Fruit fly (Drosophila melanogaster) whole organism, prepupa: ENCODE data around the gene CG13716.

Experiments
- Blimp-1 ChIP-seq: fragments of 200-800 bp; sonication (Bioruptor generic); optimal IDR thresholded peaks from 3 replicates; lab custom pipeline; 2017; ENCODE audit warnings: missing biosample characterization, missing genetic modification characterization, mild to moderate bottlenecking, moderate library complexity, missing genetic modification reagents
- CG10631 ChIP-seq: fragments of 200-800 bp; sonication (Bioruptor generic); optimal IDR thresholded peaks from 2 replicates; lab custom pipeline; 2016; ENCODE audit warnings: missing biosample characterization, missing genetic modification characterization
- CG10669 ChIP-seq: fragments of 200-800 bp; sonication (Bioruptor generic); optimal IDR thresholded peaks from 3 replicates; lab custom pipeline; 2018; ENCODE audit warnings: missing biosample characterization, mild to moderate bottlenecking, missing genetic modification characterization, moderate library complexity
- CG11294 ChIP-seq: fragments of 200-800 bp; sonication (Bioruptor generic); IDR thresholded peaks from 2 replicates; pipeline ENCODE4 v1.3.6; 2022; ENCODE audit warnings: missing biosample characterization, missing genetic modification characterization
- CG11762 ChIP-seq: fragments of 200-800 bp; sonication (Bioruptor generic); optimal IDR thresholded peaks from 3 replicates; lab custom pipeline; 2016; ENCODE audit warnings: missing biosample characterization, missing genetic modification characterization; ENCODE audit not compliant: insufficient read depth
- CG11902 ChIP-seq: fragments of 200-800 bp; sonication (Bioruptor generic); optimal IDR thresholded peaks from 3 replicates; lab custom pipeline; 2016; ENCODE audit warnings: missing biosample characterization, missing genetic modification characterization
- CG1621 ChIP-seq: fragments of 200-800 bp; sonication (Bioruptor generic); optimal IDR thresholded peaks from 3 replicates; lab custom pipeline; 2018; ENCODE audit warnings: missing biosample characterization, mild to moderate bottlenecking, missing genetic modification characterization
- CG16779 ChIP-seq: fragments of 200-800 bp; sonication (Bioruptor generic); optimal IDR thresholded peaks from 3 replicates; lab custom pipeline; 2017; ENCODE audit warnings: missing biosample characterization, mild to moderate bottlenecking, missing genetic modification characterization
- CG3032 ChIP-seq: fragments of 200-800 bp; optimal IDR thresholded peaks from 2 replicates; lab custom pipeline; 2019; ENCODE audit warnings: missing biosample characterization, mild to moderate bottlenecking, missing genetic modification characterization, moderate library complexity
- CG31627 ChIP-seq: fragments of 200-800 bp; sonication (Bioruptor generic); optimal IDR thresholded peaks from 3 replicates; lab custom pipeline; 2016; ENCODE audit warnings: missing biosample characterization, missing genetic modification characterization
- CG32006 ChIP-seq: fragments of 200-800 bp; sonication (Bioruptor generic); optimal IDR thresholded peaks from 3 replicates; lab custom pipeline; 2017; ENCODE audit warnings: missing biosample characterization, mild to moderate bottlenecking, missing genetic modification characterization
- CG34406 ChIP-seq: fragments of 200-800 bp; sonication (Bioruptor generic); optimal IDR thresholded peaks from 3 replicates; lab custom pipeline; 2016; ENCODE audit warnings: missing biosample characterization, missing genetic modification characterization
- CG4318 ChIP-seq: fragments of 200-800 bp; sonication (Bioruptor generic); optimal IDR thresholded peaks from 3 replicates; lab custom pipeline; 2017; ENCODE audit warnings: missing biosample characterization, mild to moderate bottlenecking, missing genetic modification characterization
- CG6163 ChIP-seq: fragments of 200-800 bp; sonication (Bioruptor generic); IDR thresholded peaks from 3 replicates; pipeline ENCODE4 v1.3.6; 2022; ENCODE audit warnings: missing biosample characterization, missing genetic modification characterization
- CG6276 ChIP-seq: fragments of 200-800 bp; sonication (Bioruptor generic); optimal IDR thresholded peaks from 2 replicates; lab custom pipeline; 2017; ENCODE audit warnings: missing biosample characterization, mild to moderate bottlenecking, missing genetic modification characterization
- CG6792 ChIP-seq: fragments of 200-800 bp; sonication (Bioruptor generic); optimal IDR thresholded peaks from 3 replicates; lab custom pipeline; 2016; ENCODE audit warnings: missing biosample characterization, missing genetic modification characterization
- CG6808 ChIP-seq: fragments of 200-800 bp; sonication (Bioruptor generic); optimal IDR thresholded peaks from 3 replicates; lab custom pipeline; 2017; ENCODE audit warnings: missing biosample characterization, missing genetic modification characterization, mild to moderate bottlenecking, moderate library complexity, missing genetic modification reagents
- CG6854 ChIP-seq: fragments of 200-800 bp; sonication (Bioruptor generic); optimal IDR thresholded peaks from 2 replicates; lab custom pipeline; 2017; ENCODE audit warnings: missing biosample characterization, mild to moderate bottlenecking, missing genetic modification characterization
- CG7368 ChIP-seq: fragments of 200-800 bp; sonication (Bioruptor generic); optimal IDR thresholded peaks from 3 replicates; lab custom pipeline; 2016; ENCODE audit warnings: missing biosample characterization, missing genetic modification characterization
- CG8319 ChIP-seq: fragments of 200-800 bp; sonication (Bioruptor generic); optimal IDR thresholded peaks from 3 replicates; lab custom pipeline; 2016; ENCODE audit warnings: missing biosample characterization, missing genetic modification characterization
- CG8632 ChIP-seq: fragments of 200-800 bp; sonication (Bioruptor generic); optimal IDR thresholded peaks from 3 replicates; lab custom pipeline; 2016; ENCODE audit warnings: missing biosample characterization, missing genetic modification characterization
- CG9139 ChIP-seq: fragments of 200-800 bp; sonication (Bioruptor generic); optimal IDR thresholded peaks from 3 replicates; lab custom pipeline; 2017; ENCODE audit warnings: missing biosample characterization, mild to moderate bottlenecking, missing genetic modification characterization
- Eip75B ChIP-seq: fragments of 200-800 bp; sonication (Bioruptor generic); optimal IDR thresholded peaks from 3 replicates; lab custom pipeline; 2016; ENCODE audit warnings: missing biosample characterization, missing genetic modification characterization
- Eip93F ChIP-seq: fragments of 200-800 bp; sonication (Bioruptor generic); optimal IDR thresholded peaks from 2 replicates; lab custom pipeline; 2016; ENCODE audit warnings: missing biosample characterization, mild to moderate bottlenecking, missing genetic modification characterization
- Ets21C ChIP-seq: fragments of 200-800 bp; sonication (Bioruptor generic); optimal IDR thresholded peaks from 3 replicates; lab custom pipeline; 2016; ENCODE audit warnings: missing biosample characterization, missing genetic modification characterization
- Ets96B ChIP-seq: fragments of 200-800 bp; optimal IDR thresholded peaks from 2 replicates; lab custom pipeline; 2019; ENCODE audit warnings: missing biosample characterization, mild to moderate bottlenecking, missing genetic modification characterization, moderate library complexity
- Gug ChIP-seq: fragments of 200-800 bp; sonication (Bioruptor generic); IDR thresholded peaks from 2 replicates; pipeline ENCODE4 v1.3.6; 2022; ENCODE audit warnings: missing biosample characterization, missing genetic modification characterization
- Hr38 ChIP-seq: sonication (Bioruptor generic); optimal IDR thresholded peaks from 2 replicates; lab custom pipeline; 2016; ENCODE audit warnings: missing biosample characterization, missing genetic modification characterization
- Hr39 ChIP-seq: fragments of 200-800 bp; sonication (Bioruptor generic); optimal IDR thresholded peaks from 2 replicates; lab custom pipeline; 2016; ENCODE audit warnings: missing biosample characterization, missing genetic modification characterization
- Hr4 ChIP-seq: fragments of 200-800 bp; sonication (Bioruptor generic); optimal IDR thresholded peaks from 3 replicates; lab custom pipeline; 2016; ENCODE audit warnings: missing biosample characterization, missing genetic modification characterization
- Lpt ChIP-seq: fragments of 200-800 bp; sonication (Bioruptor generic); optimal IDR thresholded peaks from 3 replicates; lab custom pipeline; 2016; ENCODE audit warnings: missing biosample characterization, missing genetic modification characterization
- Met ChIP-seq: fragments of 200-800 bp; sonication (Bioruptor generic); optimal IDR thresholded peaks from 3 replicates; lab custom pipeline; 2016; ENCODE audit warnings: missing biosample characterization, missing genetic modification characterization
- OdsH ChIP-seq: fragments of 200-800 bp; sonication (Bioruptor generic); optimal IDR thresholded peaks from 3 replicates; lab custom pipeline; 2016; ENCODE audit warnings: missing biosample characterization, missing genetic modification characterization
- Smox ChIP-seq: fragments of 200-800 bp; sonication (Bioruptor generic); optimal IDR thresholded peaks from 3 replicates; lab custom pipeline; 2016; ENCODE audit warnings: missing biosample characterization, missing genetic modification characterization
- Sox102F ChIP-seq: fragments of 200-800 bp; sonication (Bioruptor generic); optimal IDR thresholded peaks from 2 replicates; lab custom pipeline; 2016; ENCODE audit warnings: missing biosample characterization, mild to moderate bottlenecking, missing genetic modification characterization
- Sox15 ChIP-seq: fragments of 200-800 bp; sonication (Bioruptor generic); optimal IDR thresholded peaks from 3 replicates; lab custom pipeline; 2016; ENCODE audit warnings: missing biosample characterization, missing genetic modification characterization
- achi ChIP-seq: fragments of 200-800 bp; sonication (Bioruptor generic); optimal IDR thresholded peaks from 3 replicates; lab custom pipeline; 2016; ENCODE audit warnings: missing biosample characterization, missing genetic modification characterization
- cyc ChIP-seq: fragments of 200-800 bp; sonication (Bioruptor generic); optimal IDR thresholded peaks from 3 replicates; lab custom pipeline; 2016; ENCODE audit warnings: missing biosample characterization, missing genetic modification characterization
- dac ChIP-seq: fragments of 200-800 bp; sonication (Bioruptor generic); optimal IDR thresholded peaks from 2 replicates; lab custom pipeline; 2017; ENCODE audit warnings: missing biosample characterization, mild to moderate bottlenecking, missing genetic modification characterization
- dsx ChIP-seq: fragments of 200-800 bp; optimal IDR thresholded peaks from 3 replicates; lab custom pipeline; 2019; ENCODE audit warnings: missing biosample characterization, mild to moderate bottlenecking, missing genetic modification characterization, moderate library complexity; ENCODE audit not compliant: poor library complexity, severe bottlenecking
- esn ChIP-seq: fragments of 200-800 bp; sonication (Bioruptor generic); optimal IDR thresholded peaks from 2 replicates; lab custom pipeline; 2016; ENCODE audit warnings: missing biosample characterization, mild to moderate bottlenecking, missing genetic modification characterization, moderate library complexity
- lz ChIP-seq: fragments of 200-800 bp; sonication (Bioruptor generic); optimal IDR thresholded peaks from 3 replicates; lab custom pipeline; 2016; ENCODE audit warnings: missing biosample characterization, missing genetic modification characterization
- net ChIP-seq: fragments of 200-800 bp; sonication (Bioruptor generic); optimal IDR thresholded peaks from 3 replicates; lab custom pipeline; 2016; ENCODE audit warnings: missing biosample characterization, missing genetic modification characterization
- salr ChIP-seq, 2 experiments: fragments of 200-800 bp; sonication (Bioruptor generic); optimal IDR thresholded peaks; 3 replicates each; lab custom pipeline; 2016 to 2018; ENCODE audit warnings: missing biosample characterization in 2 of 2, missing genetic modification characterization in 2 of 2, mild to moderate bottlenecking in 1 of 2
- spab ChIP-seq: fragments of 200-800 bp; sonication (Bioruptor generic); optimal IDR thresholded peaks from 2 replicates; lab custom pipeline; 2017; ENCODE audit warnings: missing biosample characterization, mild to moderate bottlenecking, missing genetic modification characterization, missing genetic modification reagents
- ss ChIP-seq, 2 experiments: fragments of 200-800 bp; sonication (Bioruptor generic); optimal IDR thresholded peaks; 2 replicates in 1 of 2; 3 replicates in 1 of 2; lab custom pipeline; 2017 to 2018; ENCODE audit warnings: mild to moderate bottlenecking in 2 of 2, missing biosample characterization in 2 of 2, missing genetic modification characterization in 2 of 2, moderate library complexity in 1 of 2
- topi ChIP-seq: fragments of 200-800 bp; sonication (Bioruptor generic); optimal IDR thresholded peaks from 3 replicates; lab custom pipeline; 2016; ENCODE audit warnings: missing biosample characterization, missing genetic modification characterization

The CG13716 gene

dm6 chr3L:4613083-4613482 lies 21.5 kb downstream of the CG13716 start (continued):
- TF ChIP-seq OdsH (peak; percentile 84), lz (peak; percentile 59), CG6792 (GFP tag; lab: Kevin White, UChicago) (peak; percentile 72), CG9139 (GFP tag; lab: Kevin White, UChicago) (peak; percentile 77), CG10631 (GFP tag; lab: Kevin White, UChicago) (peak; percentile 69), CG32006 (GFP tag; lab: Kevin White, UChicago) (peak; percentile 82), Ets96B (tag; lab: Kevin White, UChicago) (peak; percentile 86), Eip75B (GFP tag; lab: Kevin White, UChicago) (peak; percentile 76), CG3032 (tag; lab: Kevin White, UChicago) (peak; percentile 81), CG11902 (GFP tag; lab: Kevin White, UChicago) (peak; percentile 74), esn (GFP tag; lab: Kevin White, UChicago) (peak; percentile 81), ss (GFP tag; optimal IDR thresholded peaks at IDR 0.05; lab: Kevin White, UChicago) (peak; percentile 72 to 82), topi (peak; percentile 88), CG6808 (GFP tag; lab: Kevin White, UChicago) (peak; percentile 71), salr (GFP tag; optimal IDR thresholded peaks at IDR 0.05; lab: Kevin White, UChicago) (peak; percentile 45 to 76), Gug (GFP tag; lab: Robert Waterston, UW) (peak; percentile 75), Smox (GFP tag; lab: Kevin White, UChicago) (peak; percentile 83), dsx (GFP tag; lab: Kevin White, UChicago) (peak; percentile 75), achi (GFP tag; lab: Kevin White, UChicago) (peak; percentile 83), cyc (GFP tag; lab: Kevin White, UChicago) (peak; percentile 88), spab (GFP tag; lab: Kevin White, UChicago) (peak; percentile 75), CG8632 (peak; percentile 87), Eip93F (GFP tag; lab: Kevin White, UChicago) (no peak), CG10669 (GFP tag; lab: Kevin White, UChicago) (peak; percentile 83), Sox15 (GFP tag; lab: Kevin White, UChicago) (peak; percentile 72), CG7368 (GFP tag; lab: Kevin White, UChicago) (peak; percentile 86), CG31627 (GFP tag; lab: Kevin White, UChicago) (peak; percentile 77), CG34406 (GFP tag; lab: Kevin White, UChicago) (peak; percentile 87), CG1621 (tag; lab: Kevin White, UChicago) (peak; percentile 52), CG11294 (GFP tag; lab: Robert Waterston, UW) (peak; percentile 80; the same call in 1 of the 2 replicates), net (GFP tag; lab: Kevin White, UChicago) (peak; percentile 83), Ets21C (GFP tag; lab: Kevin White, UChicago) (peak; percentile 48), CG6163 (GFP tag; lab: Robert Waterston, UW) (peak; percentile 84), Lpt (GFP tag; lab: Kevin White, UChicago) (peak; percentile 63)
- TF ChIP-seq, all 60 proteins: peak for 58

dm6 chr3L:4611311-4611710 lies 23.3 kb downstream of the CG13716 start:
- TF ChIP-seq CG6163 (GFP tag; lab: Robert Waterston, UW) (peak; percentile 95), ss (GFP tag; optimal IDR thresholded peaks at IDR 0.05; lab: Kevin White, UChicago) (peak; percentile 77 to 82), Hr4 (GFP tag; lab: Kevin White, UChicago) (peak; percentile 88), Lpt (GFP tag; lab: Kevin White, UChicago) (peak; percentile 81), Gug (GFP tag; lab: Robert Waterston, UW) (peak; percentile 83), net (GFP tag; lab: Kevin White, UChicago) (peak; percentile 84), CG4318 (peak; percentile 72), Blimp-1 (no peak), CG6854 (GFP tag; lab: Kevin White, UChicago) (no peak), Sox102F (GFP tag; lab: Kevin White, UChicago) (peak; percentile 29), CG31627 (GFP tag; lab: Kevin White, UChicago) (peak; percentile 61), CG3032 (tag; lab: Kevin White, UChicago) (peak; percentile 80), Ets21C (GFP tag; lab: Kevin White, UChicago) (peak; percentile 40), Eip93F (GFP tag; lab: Kevin White, UChicago) (no peak), Hr39 (GFP tag; lab: Kevin White, UChicago) (peak; percentile 70), CG6808 (GFP tag; lab: Kevin White, UChicago) (peak; percentile 81), CG16779 (tag; lab: Kevin White, UChicago) (peak; percentile 48), CG8319 (GFP tag; lab: Kevin White, UChicago) (peak; percentile 55), topi (peak; percentile 72), Met (GFP tag; lab: Kevin White, UChicago) (peak; percentile 61), achi (GFP tag; lab: Kevin White, UChicago) (peak; percentile 82), Hr38 (GFP tag; lab: Kevin White, UChicago) (no peak), dac (GFP tag; lab: Kevin White, UChicago) (peak; percentile 67), Ets96B (tag; lab: Kevin White, UChicago) (peak; percentile 81), Sox15 (GFP tag; lab: Kevin White, UChicago) (peak; percentile 68), CG11762 (GFP tag; lab: Kevin White, UChicago) (peak; percentile 82), dsx (GFP tag; lab: Kevin White, UChicago) (peak; percentile 85), CG6276 (GFP tag; lab: Kevin White, UChicago) (peak; percentile 80)
